Fruit fly (Drosophila melanogaster): ENCODE measurements around the gene CG14050.
A peak's percentile ranks its signal among the peaks of the same experiment; 100 is the strongest.

The CG14050 gene

dm6 chrX:2306307-2306706, 19.7 kb downstream of the CG14050 start (continued):
- TF ChIP-seq chif (GFP tag; optimal IDR thresholded peaks at IDR 0.05) (peak; percentile 22 to 40), Xrp1 (GFP tag; IDR thresholded peaks at IDR 0.05) (peak; percentile 61), CG11696 (GFP tag; IDR thresholded peaks at IDR 0.05) (peak; percentile 90), br (optimal IDR thresholded peaks at IDR 0.05) (no peak), CG12744 (GFP tag; optimal IDR thresholded peaks at IDR 0.05) (no peak), Meics (GFP tag; optimal IDR thresholded peaks at IDR 0.05) (peak; percentile 64), fd102C (GFP tag; optimal IDR thresholded peaks at IDR 0.05) (no peak), CG10274 (GFP tag; optimal IDR thresholded peaks at IDR 0.05) (peak; percentile 51), Scr (GFP tag; IDR thresholded peaks at IDR 0.05; ENCODE audit: partially characterized antibody) (no peak), nmo (GFP tag; optimal IDR thresholded peaks at IDR 0.05) (peak; percentile 69), CG1792 (GFP tag; optimal IDR thresholded peaks at IDR 0.05) (peak; percentile 13), Chrac-16 (GFP tag; optimal IDR thresholded peaks at IDR 0.05) (peak; percentile 38), gsb (GFP tag; IDR thresholded peaks at IDR 0.05) (peak; percentile 43; the same call in 1 of the 2 replicates), Blimp-1 (GFP tag; optimal IDR thresholded peaks at IDR 0.05) (peak; percentile 21), HLH4C (GFP tag; IDR thresholded peaks at IDR 0.05; ENCODE audit: partially characterized antibody) (no peak), Sry-δ (GFP tag; optimal IDR thresholded peaks at IDR 0.05) (peak; percentile 16), Antp (GFP tag; optimal IDR thresholded peaks at IDR 0.05) (peak; percentile 59), CG6272 (GFP tag; IDR thresholded peaks at IDR 0.05) (no peak), CG8478 (optimal IDR thresholded peaks at IDR 0.05) (no peak), cato (GFP tag; optimal IDR thresholded peaks at IDR 0.05; ENCODE audit: borderline replicate concordance) (no peak), Sry-β (GFP tag; optimal IDR thresholded peaks at IDR 0.05) (no peak), mirr (GFP tag; optimal IDR thresholded peaks at IDR 0.05) (no peak), CHES-1-like (GFP tag; optimal IDR thresholded peaks at IDR 0.05) (peak; percentile 43), CG34376 (GFP tag; optimal IDR thresholded peaks at IDR 0.05) (no peak), Stat92E (GFP tag; optimal IDR thresholded peaks at IDR 0.05) (no peak), H15 (GFP tag; IDR thresholded peaks at IDR 0.05) (0 out of 3 replicates have a peak, but pooled peaks have one; percentile 43), PHDP (tag; optimal IDR thresholded peaks at IDR 0.05) (peak; percentile 39), CG2889 (GFP tag; IDR thresholded peaks at IDR 0.05) (no peak), Rfx (GFP tag; IDR thresholded peaks at IDR 0.05) (0 out of 2 replicates have a peak, but pooled peaks have one; percentile 19), D19A (tag; optimal IDR thresholded peaks at IDR 0.05) (peak; percentile 35), CG11085 (GFP tag; IDR thresholded peaks at IDR 0.05) (no peak), dati (GFP tag; IDR thresholded peaks at IDR 0.05) (0 out of 2 replicates have a peak, but pooled peaks have one; percentile 51), nau (GFP tag; optimal IDR thresholded peaks at IDR 0.05) (peak; percentile 73), CG14860 (GFP tag; IDR thresholded peaks at IDR 0.05; ENCODE audit: partially characterized antibody) (no peak), Nf-YB (GFP tag; optimal IDR thresholded peaks at IDR 0.05) (no peak), Fer1 (GFP tag; optimal IDR thresholded peaks at IDR 0.05) (peak; percentile 59), CG15011 (GFP tag; optimal IDR thresholded peaks at IDR 0.05) (no peak), kay (GFP tag; optimal IDR thresholded peaks at IDR 0.05) (peak; percentile 34), CG5245 (GFP tag; optimal IDR thresholded peaks at IDR 0.05) (no peak), CG6689 (GFP tag; IDR thresholded peaks at IDR 0.05) (peak; percentile 73), gcm2 (GFP tag; optimal IDR thresholded peaks at IDR 0.05) (peak; percentile 12), Sox102F (GFP tag; optimal IDR thresholded peaks at IDR 0.05) (peak; percentile 76), Camta (GFP tag; optimal IDR thresholded peaks at IDR 0.05) (peak; percentile 38), NfI (GFP tag; optimal IDR thresholded peaks at IDR 0.05) (peak; percentile 63), sens-2 (GFP tag; IDR thresholded peaks at IDR 0.05) (no peak), Pdp1 (GFP tag; optimal IDR thresholded peaks at IDR 0.05) (peak in 1 of 2 experiments; percentile 40), Hr51 (GFP tag; optimal IDR thresholded peaks at IDR 0.05) (peak; percentile 25 to 88), abd-A (tag; optimal IDR thresholded peaks at IDR 0.05) (no peak), z (GFP tag; IDR thresholded peaks at IDR 0.05) (no peak), grn (GFP tag; optimal IDR thresholded peaks at IDR 0.05) (no peak), inv (GFP tag; IDR thresholded peaks at IDR 0.05; ENCODE audit: partially characterized antibody) (no peak)
